Worm (Caenorhabditis elegans) whole organism, L3 larva: ENCODE measurements around the gene C16D9.6.

Experiments used
- R02D3.7 ChIP-seq: fragments of 150-350 bp; optimal IDR thresholded peaks from 2 replicates; lab custom pipeline; 2014; ENCODE audit warnings: missing biosample characterization, missing genetic modification characterization
- ZK546.5 ChIP-seq: sonication (generic microtip); optimal IDR thresholded peaks from 2 replicates; lab custom pipeline; 2017; ENCODE audit warnings: missing biosample characterization, missing genetic modification characterization
- aly-2 ChIP-seq: fragments of 150-350 bp; optimal IDR thresholded peaks from 2 replicates; lab custom pipeline; 2014; ENCODE audit warnings: missing biosample characterization, missing genetic modification characterization
- ceh-16 ChIP-seq: sonication (generic microtip); optimal IDR thresholded peaks from 2 replicates; lab custom pipeline; 2017; ENCODE audit warnings: missing biosample characterization, missing genetic modification characterization
- ceh-82 ChIP-seq: fragments of 150-350 bp; optimal IDR thresholded peaks from 2 replicates; lab custom pipeline; 2014; ENCODE audit warnings: missing biosample characterization, missing genetic modification characterization
- daf-12 ChIP-seq: fragments of 150-350 bp; optimal IDR thresholded peaks from 2 replicates; lab custom pipeline; 2014; ENCODE audit warnings: missing biosample characterization, missing genetic modification reagents, missing genetic modification characterization
- egl-27 ChIP-seq: sonication (generic microtip); optimal IDR thresholded peaks from 4 replicates; lab custom pipeline; 2017; ENCODE audit warnings: missing biosample characterization, missing genetic modification reagents, missing genetic modification characterization
- egl-5 ChIP-seq: fragments of 150-350 bp; optimal IDR thresholded peaks from 2 replicates; lab custom pipeline; 2017; ENCODE audit warnings: missing biosample characterization, missing genetic modification reagents, missing genetic modification characterization, inconsistent platforms
- elt-1 ChIP-seq: fragments of 150-350 bp; optimal IDR thresholded peaks from 2 replicates; lab custom pipeline; 2014; ENCODE audit warnings: missing biosample characterization, missing genetic modification characterization
- elt-2 ChIP-seq: sonication (generic microtip); optimal IDR thresholded peaks from 2 replicates; lab custom pipeline; 2016; ENCODE audit warnings: missing genetic modification reagents, mild to moderate bottlenecking, missing genetic modification characterization, missing compliant biosample characterization
- elt-3 ChIP-seq, 3 experiments: fragments of 150-350 bp in 1 of 3; sonication (generic microtip) in 2 of 3; optimal IDR thresholded peaks; 2 replicates in 2 of 3; 4 replicates in 1 of 3; lab custom pipeline; 2014 to 2017; ENCODE audit warnings: missing biosample characterization in 3 of 3, missing genetic modification characterization in 3 of 3
- fkh-10 ChIP-seq: sonication (generic microtip); optimal IDR thresholded peaks from 2 replicates; lab custom pipeline; 2017; ENCODE audit warnings: missing biosample characterization, missing genetic modification reagents, missing genetic modification characterization
- fkh-2 ChIP-seq: fragments of 150-350 bp; optimal IDR thresholded peaks from 2 replicates; lab custom pipeline; 2014; ENCODE audit warnings: missing biosample characterization, missing genetic modification reagents, missing genetic modification characterization
- fos-1 ChIP-seq: fragments of 150-350 bp; optimal IDR thresholded peaks from 2 replicates; lab custom pipeline; 2014; ENCODE audit warnings: missing biosample characterization, missing genetic modification characterization
- hmg-11 ChIP-seq: sonication (generic microtip); optimal IDR thresholded peaks from 2 replicates; lab custom pipeline; 2016; ENCODE audit warnings: missing genetic modification characterization, missing compliant biosample characterization
- jun-1 ChIP-seq: fragments of 150-350 bp; optimal IDR thresholded peaks from 2 replicates; lab custom pipeline; 2014; ENCODE audit warnings: missing biosample characterization, missing genetic modification reagents, missing genetic modification characterization
- lin-15B ChIP-seq: fragments of 150-350 bp; optimal IDR thresholded peaks from 2 replicates; lab custom pipeline; 2014; ENCODE audit warnings: missing biosample characterization, missing genetic modification characterization
- lin-39 ChIP-seq: fragments of 150-350 bp; optimal IDR thresholded peaks from 2 replicates; lab custom pipeline; 2018; ENCODE audit warnings: missing biosample characterization, missing genetic modification reagents, missing genetic modification characterization
- mml-1 ChIP-seq: fragments of 150-350 bp; sonication (generic microtip); optimal IDR thresholded peaks from 3 replicates; lab custom pipeline; 2014; ENCODE audit warnings: missing biosample characterization, missing genetic modification characterization
- nfya-1 ChIP-seq: sonication (generic microtip); optimal IDR thresholded peaks from 2 replicates; lab custom pipeline; 2017; ENCODE audit warnings: missing genetic modification characterization, mild to moderate bottlenecking, missing compliant biosample characterization, antibody characterized with exemption, moderate library complexity; ENCODE audit not compliant: insufficient read depth
- nhr-11 ChIP-seq: fragments of 150-350 bp; optimal IDR thresholded peaks from 2 replicates; lab custom pipeline; 2014; ENCODE audit warnings: missing biosample characterization, missing genetic modification characterization
- nhr-12 ChIP-seq: fragments of 150-350 bp; optimal IDR thresholded peaks from 2 replicates; lab custom pipeline; 2014; ENCODE audit warnings: missing biosample characterization, missing genetic modification characterization
- nhr-23 ChIP-seq: fragments of 150-350 bp; optimal IDR thresholded peaks from 2 replicates; lab custom pipeline; 2014; ENCODE audit warnings: missing biosample characterization, missing genetic modification reagents, missing genetic modification characterization
- nhr-28 ChIP-seq: fragments of 150-350 bp; optimal IDR thresholded peaks from 2 replicates; lab custom pipeline; 2014; ENCODE audit warnings: missing biosample characterization, missing genetic modification characterization
- nhr-67 ChIP-seq: fragments of 150-350 bp; optimal IDR thresholded peaks from 2 replicates; lab custom pipeline; 2014; ENCODE audit warnings: missing biosample characterization, missing genetic modification characterization
- pqm-1 ChIP-seq: fragments of 150-350 bp; optimal IDR thresholded peaks from 2 replicates; lab custom pipeline; 2017; ENCODE audit warnings: missing biosample characterization, missing genetic modification characterization, inconsistent platforms
- skn-1 ChIP-seq: fragments of 150-350 bp; optimal IDR thresholded peaks from 2 replicates; lab custom pipeline; 2014; ENCODE audit warnings: missing biosample characterization, missing genetic modification characterization
- tbx-2 ChIP-seq: sonication (generic microtip); optimal IDR thresholded peaks from 2 replicates; lab custom pipeline; 2016; ENCODE audit warnings: mild to moderate bottlenecking, missing genetic modification characterization, missing compliant biosample characterization
- unc-39 ChIP-seq: sonication (generic microtip); optimal IDR thresholded peaks from 4 replicates; lab custom pipeline; 2017; ENCODE audit warnings: missing biosample characterization, missing genetic modification characterization
- unc-62 ChIP-seq: fragments of 150-350 bp; sonication (generic microtip); optimal IDR thresholded peaks from 4 replicates; lab custom pipeline; 2014; ENCODE audit warnings: missing biosample characterization, missing genetic modification reagents, missing genetic modification characterization
- zag-1 ChIP-seq: fragments of 150-350 bp; optimal IDR thresholded peaks from 2 replicates; lab custom pipeline; 2014; ENCODE audit warnings: missing biosample characterization, missing genetic modification characterization
- ztf-11 ChIP-seq: fragments of 150-350 bp; optimal IDR thresholded peaks from 2 replicates; lab custom pipeline; 2014; ENCODE audit warnings: missing biosample characterization, missing genetic modification characterization

Gene C16D9.6

DNA sequence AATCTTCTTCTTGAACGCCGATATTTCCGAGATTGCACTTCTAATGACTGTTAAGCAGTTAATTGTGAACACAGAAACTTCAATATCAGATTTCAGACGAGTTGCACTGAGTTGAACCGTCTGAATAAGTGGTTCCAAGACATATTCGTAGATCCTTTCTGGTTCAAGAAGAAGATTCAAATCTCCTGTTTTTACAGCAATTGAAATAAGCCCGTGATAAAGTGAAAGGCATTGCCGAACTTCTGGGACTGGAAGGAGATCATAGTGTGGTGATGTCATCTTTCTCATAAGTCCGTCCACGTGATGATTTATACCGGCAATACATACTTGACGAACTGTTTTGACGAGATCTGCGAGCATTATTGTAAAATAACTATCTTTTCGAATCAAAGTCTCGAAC, 30.6 kb downstream of the C16D9.6 start:
- TF ChIP-seq ceh-16 (tag; lab: Kevin White, UChicago) (no peak), skn-1 (no peak), elt-3 (tag; optimal IDR thresholded peaks at IDR 0.05; lab: Kevin White, UChicago) (no peak), tbx-2 (tag; lab: Kevin White, UChicago) (no peak), egl-5 (tag; lab: Kevin White, UChicago) (no peak), fkh-10 (GFP tag; lab: Kevin White, UChicago) (no peak), zag-1 (tag; lab: Kevin White, UChicago) (no peak), lin-39 (tag; lab: Kevin White, UChicago) (no peak), fos-1 (tag; lab: Kevin White, UChicago) (no peak), aly-2 (no peak), fkh-2 (tag; lab: Kevin White, UChicago) (no peak), mml-1 (tag; lab: Kevin White, UChicago) (no peak), nhr-12 (tag; lab: Kevin White, UChicago) (no peak), lin-15B (tag; lab: Kevin White, UChicago) (no peak), nhr-23 (tag; lab: Kevin White, UChicago) (no peak), nhr-11 (tag; lab: Kevin White, UChicago) (no peak), nhr-28 (tag; lab: Kevin White, UChicago) (no peak), elt-1 (no peak)

DNA sequence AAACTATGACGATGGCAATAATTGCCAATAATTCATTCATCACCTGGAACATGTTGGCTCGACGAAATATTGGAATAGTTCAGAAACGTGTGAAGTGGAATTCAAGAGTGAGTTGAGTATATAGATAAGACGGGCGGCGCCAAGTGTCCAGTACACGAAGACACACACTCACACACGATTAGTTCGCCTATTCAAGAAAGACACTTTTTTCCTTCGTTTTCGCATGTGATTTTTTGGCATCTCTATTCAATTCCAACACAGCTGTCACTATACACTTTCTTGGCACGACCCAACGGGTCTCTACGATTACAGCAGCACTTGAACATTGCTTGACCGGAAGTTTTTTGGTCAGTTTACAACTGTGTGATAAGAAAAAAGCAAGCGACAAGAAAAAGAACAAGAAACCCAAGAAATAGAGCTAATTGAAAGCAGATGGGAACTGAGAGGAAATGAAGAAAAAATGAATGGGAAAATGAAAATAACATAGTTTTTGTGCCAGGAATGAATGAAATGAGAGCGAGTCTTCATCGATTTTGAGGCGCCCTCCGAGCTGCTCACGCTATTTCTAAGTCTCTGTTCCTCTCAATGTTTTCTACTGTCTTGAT, 32.3 kb downstream of the C16D9.6 start, which contains the start of gene K07C11.8:
Gene K07C11.8, minus strand, starts transcription at position 224 of the 605 bp plus-strand sequence.
- TF ChIP-seq elt-2 (tag; lab: Kevin White, UChicago) (peak; percentile 46), daf-12 (tag; lab: Kevin White, UChicago) (no peak), lin-39 (tag; lab: Kevin White, UChicago) (peak; percentile 16)

DNA sequence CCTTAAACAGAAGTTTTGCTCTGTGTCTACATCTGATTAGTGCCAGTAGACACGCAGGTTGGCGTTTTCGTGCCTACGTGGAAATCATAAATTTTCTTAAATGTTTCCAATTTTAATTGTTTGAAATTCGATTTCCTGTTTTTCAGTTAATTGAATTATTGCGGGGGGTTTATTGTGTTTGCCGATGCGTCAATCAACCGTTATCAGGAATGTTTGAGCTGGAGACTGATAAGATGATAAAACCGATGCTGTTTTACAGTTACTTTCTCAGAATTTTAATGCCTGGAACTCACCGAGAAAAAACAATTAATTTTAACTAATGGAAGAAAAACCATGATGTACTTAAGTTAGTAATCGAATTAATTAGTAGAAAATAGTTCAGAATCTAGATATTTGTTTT, 33.0 kb downstream of the C16D9.6 start:
- peak; percentile 80 for TF ChIP-seq pqm-1 (tag; lab: Kevin White, UChicago)
- TF ChIP-seq elt-2 (tag; lab: Kevin White, UChicago) = peak; percentile 91
- no peak for TF ChIP-seq lin-39 (tag; lab: Kevin White, UChicago)

DNA sequence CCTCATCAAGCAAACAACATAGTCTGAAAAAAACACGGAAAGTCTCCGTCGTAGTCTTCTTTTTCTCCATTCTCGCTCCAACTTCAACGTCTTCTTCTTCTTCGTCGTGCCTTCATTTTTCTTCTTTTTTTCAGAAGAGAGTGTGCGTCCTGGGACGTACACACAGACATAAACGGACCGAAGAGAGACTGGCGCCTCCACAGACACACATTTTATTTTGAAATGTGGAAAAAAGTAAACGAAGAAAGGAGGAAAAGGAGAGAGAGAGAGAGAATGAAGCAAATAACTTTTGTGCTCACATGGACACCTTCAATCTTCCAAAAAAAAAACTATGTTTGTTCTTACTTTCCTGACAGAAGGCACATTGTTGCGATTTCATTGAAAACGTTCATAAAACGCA, 35.0 kb downstream of the C16D9.6 start:
- TF ChIP-seq fkh-2 (tag; lab: Kevin White, UChicago) (no peak), nfya-1 (tag; lab: Kevin White, UChicago) (peak; percentile 25), hmg-11 (tag; lab: Kevin White, UChicago) (peak; percentile 70), unc-39 (tag; lab: Kevin White, UChicago) (no peak), fos-1 (tag; lab: Kevin White, UChicago) (no peak), nhr-28 (tag; lab: Kevin White, UChicago) (no peak), fkh-10 (GFP tag; lab: Kevin White, UChicago) (no peak)

DNA sequence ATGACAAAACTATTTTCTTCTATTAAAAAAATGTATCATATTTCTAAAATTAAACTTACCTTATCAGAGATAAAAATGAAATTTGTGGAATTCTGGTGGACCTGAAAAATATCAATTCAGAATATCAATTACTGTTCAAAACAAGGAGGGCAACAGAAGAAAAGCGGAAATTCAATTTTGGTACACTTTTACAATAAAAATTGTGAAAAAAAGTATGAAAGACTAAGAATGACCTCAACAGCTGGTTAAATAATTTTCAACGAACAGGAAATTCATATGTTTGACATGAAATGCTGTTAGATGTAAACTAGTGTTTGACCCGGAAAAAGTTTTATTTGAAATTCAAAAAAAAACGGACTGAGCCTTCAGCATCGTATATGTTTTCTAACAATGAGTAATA, 36.2 kb downstream of the C16D9.6 start, which contains the start of gene K07C11.7:
Gene K07C11.7, minus strand, starts transcription at position 101 of the 400 bp plus-strand sequence.
- no peak for TF ChIP-seq jun-1
- TF ChIP-seq egl-27 (tag; lab: Kevin White, UChicago) = no peak
- TF ChIP-seq ceh-82 (tag; lab: Kevin White, UChicago) = no peak
- TF ChIP-seq ZK546.5 (tag; lab: Kevin White, UChicago) = no peak
- TF ChIP-seq ceh-16 (tag; lab: Kevin White, UChicago) = no peak
- no peak for TF ChIP-seq R02D3.7 (tag; lab: Kevin White, UChicago)
- TF ChIP-seq ztf-11 (tag; lab: Kevin White, UChicago) = no peak
- TF ChIP-seq unc-62 (GFP tag; lab: Kevin White, UChicago) = no peak
- TF ChIP-seq nhr-12 (tag; lab: Kevin White, UChicago) = no peak
- TF ChIP-seq nhr-67 (tag; lab: Kevin White, UChicago) = no peak
- TF ChIP-seq tbx-2 (tag; lab: Kevin White, UChicago) = no peak
- TF ChIP-seq, all 47 proteins: peak for 0
